Worm (Caenorhabditis elegans): ENCODE measurements around the gene sos-1.

DNA sequence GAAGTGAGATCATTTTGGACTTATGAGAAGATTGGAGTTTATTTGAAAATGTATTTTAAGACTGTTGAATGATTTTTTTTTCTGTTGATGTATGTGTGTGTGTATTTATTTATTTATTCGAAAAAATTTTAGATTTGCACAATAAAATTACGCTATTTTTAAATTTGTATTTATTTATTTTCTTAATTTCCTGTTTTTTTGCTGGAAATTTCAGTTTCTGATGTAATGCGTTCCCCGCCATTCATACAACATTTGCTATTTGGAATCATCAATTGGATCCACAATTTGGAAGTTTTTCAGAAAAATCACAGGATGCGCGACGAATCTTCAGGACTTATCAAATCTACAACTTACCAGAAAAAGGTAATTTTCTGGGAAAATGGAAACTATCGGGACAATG lies 35.9 kb upstream of the sos-1 start, which contains the start of gene Y61A9LA.1:
- TF ChIP-seq daf-12 (tag; optimal IDR thresholded peaks at IDR 0.05) (no peak), unc-62 (GFP tag; optimal IDR thresholded peaks at IDR 0.05) (no peak), elt-1 (tag; optimal IDR thresholded peaks at IDR 0.05) (no peak), pqm-1 (tag; optimal IDR thresholded peaks at IDR 0.05) (no peak), ceh-28 (tag; optimal IDR thresholded peaks at IDR 0.05) (no peak), ceh-82 (tag; optimal IDR thresholded peaks at IDR 0.05) (no peak), jun-1 (tag; optimal IDR thresholded peaks at IDR 0.05) (no peak), mdl-1 (tag; optimal IDR thresholded peaks at IDR 0.05) (no peak), elt-3 (tag; optimal IDR thresholded peaks at IDR 0.05) (no peak), nhr-77 (tag; optimal IDR thresholded peaks at IDR 0.05) (no peak)
